Fruit fly (Drosophila melanogaster) whole organism, embryonic: ENCODE data around the gene AP-1mu.

Experiments used
- Awh ChIP-seq: fragments of 200-800 bp; sonication (Bioruptor generic); IDR thresholded peaks from 2 replicates; pipeline ENCODE4, ENCODE4 v1.3.6; 2022; ENCODE audit warnings: missing biosample characterization, missing genetic modification characterization
- Bdp1 ChIP-seq: fragments of 200-800 bp; sonication (Bioruptor generic); optimal IDR thresholded peaks from 3 replicates; lab custom pipeline; 2016; ENCODE audit warnings: missing biosample characterization, missing genetic modification characterization
- CG10321 ChIP-seq: fragments of 200-800 bp; sonication (Bioruptor generic); IDR thresholded peaks from 2 replicates; pipeline ENCODE4 v1.3.6; 2022; ENCODE audit warnings: missing biosample characterization, missing genetic modification characterization
- CG10959 ChIP-seq: fragments of 200-800 bp; sonication (Bioruptor generic); IDR thresholded peaks from 2 replicates; pipeline ENCODE4 v1.3.6; 2022; ENCODE audit warnings: missing biosample characterization, missing genetic modification characterization
- CG11723 ChIP-seq: fragments of 200-800 bp; sonication (Bioruptor generic); optimal IDR thresholded peaks from 2 replicates; lab custom pipeline; 2017; ENCODE audit warnings: missing biosample characterization, mild to moderate bottlenecking, missing genetic modification characterization
- CG12155 ChIP-seq: fragments of 200-800 bp; sonication (Bioruptor generic); optimal IDR thresholded peaks from 3 replicates; lab custom pipeline; 2016; ENCODE audit warnings: missing biosample characterization, missing genetic modification characterization
- CG12219 ChIP-seq: fragments of 200-800 bp; sonication (Bioruptor generic); optimal IDR thresholded peaks from 3 replicates; lab custom pipeline; 2018; ENCODE audit warnings: missing biosample characterization, mild to moderate bottlenecking, missing genetic modification characterization
- CG13123 ChIP-seq: fragments of 200-800 bp; sonication (Bioruptor generic); optimal IDR thresholded peaks from 2 replicates; lab custom pipeline; 2016; ENCODE audit warnings: missing biosample characterization, missing genetic modification characterization
- CG13424 ChIP-seq: fragments of 200-800 bp; sonication (Bioruptor generic); optimal IDR thresholded peaks from 2 replicates; lab custom pipeline; 2019; ENCODE audit warnings: missing biosample characterization, mild to moderate bottlenecking, missing genetic modification characterization, moderate library complexity
- CG14441 ChIP-seq: fragments of 200-800 bp; sonication (Bioruptor generic); IDR thresholded peaks from 2 replicates; pipeline ENCODE4 v1.3.6; 2022; ENCODE audit warnings: missing biosample characterization, missing genetic modification characterization
- CG14710 ChIP-seq: fragments of 200-800 bp; sonication (Bioruptor generic); optimal IDR thresholded peaks from 3 replicates; lab custom pipeline; 2019; ENCODE audit warnings: missing biosample characterization, mild to moderate bottlenecking, missing genetic modification characterization, moderate library complexity
- CG15601 ChIP-seq: fragments of 200-800 bp; sonication (Bioruptor generic); optimal IDR thresholded peaks from 3 replicates; lab custom pipeline; 2019; ENCODE audit warnings: missing biosample characterization, mild to moderate bottlenecking, missing genetic modification characterization, moderate library complexity
- CG17328 ChIP-seq: fragments of 200-800 bp; sonication (Bioruptor generic); IDR thresholded peaks from 2 replicates; pipeline ENCODE4 v1.3.6; 2022; ENCODE audit warnings: missing biosample characterization, missing genetic modification characterization
- CG17829 ChIP-seq: fragments of 200-800 bp; optimal IDR thresholded peaks from 2 replicates; lab custom pipeline; 2019; ENCODE audit warnings: missing biosample characterization, mild to moderate bottlenecking, missing genetic modification characterization, moderate library complexity
- CG18599 ChIP-seq: fragments of 200-800 bp; sonication (Bioruptor generic); optimal IDR thresholded peaks from 3 replicates; lab custom pipeline; 2017; ENCODE audit warnings: missing biosample characterization, missing genetic modification characterization, mild to moderate bottlenecking, moderate library complexity, missing genetic modification reagents
- CG2120 ChIP-seq: fragments of 200-800 bp; sonication (Bioruptor generic); optimal IDR thresholded peaks from 3 replicates; lab custom pipeline; 2016; ENCODE audit warnings: missing biosample characterization, missing genetic modification characterization
- CG2712 ChIP-seq: fragments of 200-800 bp; optimal IDR thresholded peaks from 3 replicates; lab custom pipeline; 2019; ENCODE audit warnings: missing biosample characterization, mild to moderate bottlenecking, missing genetic modification characterization, moderate library complexity
- CG4424 ChIP-seq: fragments of 200-800 bp; sonication (Bioruptor generic); optimal IDR thresholded peaks from 3 replicates; lab custom pipeline; 2016; ENCODE audit warnings: missing biosample characterization, missing genetic modification characterization
- CG4730 ChIP-seq: fragments of 200-800 bp; sonication (Bioruptor generic); IDR thresholded peaks from 2 replicates; pipeline ENCODE4 v1.3.6; 2022; ENCODE audit warnings: missing biosample characterization, missing genetic modification characterization
- CG6683 ChIP-seq: fragments of 200-800 bp; sonication (Bioruptor generic); optimal IDR thresholded peaks from 2 replicates; lab custom pipeline; 2017; ENCODE audit warnings: missing biosample characterization, mild to moderate bottlenecking, missing genetic modification characterization, missing genetic modification reagents
- CG6813 ChIP-seq: fragments of 200-800 bp; sonication (Bioruptor generic); optimal IDR thresholded peaks from 2 replicates; lab custom pipeline; 2017; ENCODE audit warnings: missing biosample characterization, missing genetic modification characterization, mild to moderate bottlenecking, moderate library complexity, missing genetic modification reagents
- CG9437 ChIP-seq: fragments of 200-800 bp; sonication (Bioruptor generic); optimal IDR thresholded peaks from 2 replicates; lab custom pipeline; 2018; ENCODE audit warnings: missing biosample characterization, mild to moderate bottlenecking, missing genetic modification characterization
- CG9609 ChIP-seq: fragments of 200-800 bp; sonication (Bioruptor generic); optimal IDR thresholded peaks from 3 replicates; lab custom pipeline; 2016; ENCODE audit warnings: missing biosample characterization, missing genetic modification characterization
- Chrac-16 ChIP-seq: fragments of 200-800 bp; sonication (Bioruptor generic); optimal IDR thresholded peaks from 3 replicates; lab custom pipeline; 2016; ENCODE audit warnings: missing biosample characterization, missing genetic modification characterization
- CkIIα-i1 ChIP-seq: fragments of 200-800 bp; sonication (Bioruptor generic); IDR thresholded peaks from 2 replicates; pipeline ENCODE4 v1.3.6; 2022; ENCODE audit warnings: missing biosample characterization, missing genetic modification characterization
- D19A ChIP-seq: fragments of 200-800 bp; optimal IDR thresholded peaks from 3 replicates; lab custom pipeline; 2019; ENCODE audit warnings: missing biosample characterization, mild to moderate bottlenecking, missing genetic modification characterization, moderate library complexity
- Drgx ChIP-seq: fragments of 200-800 bp; sonication (Bioruptor generic); IDR thresholded peaks from 2 replicates; pipeline ENCODE4 v1.3.6; 2022; ENCODE audit warnings: missing biosample characterization, missing genetic modification characterization
- E2f1 ChIP-seq: fragments of 200-800 bp; sonication (Bioruptor generic); IDR thresholded peaks from 2 replicates; pipeline ENCODE4 v1.3.6; 2022; ENCODE audit warnings: missing biosample characterization, missing genetic modification characterization
- GATAe ChIP-seq: fragments of 200-800 bp; sonication (Bioruptor generic); conservative IDR thresholded peaks from 2 replicates; pipeline ENCODE4 v1.3.6; 2022; ENCODE audit warnings: missing biosample characterization, missing genetic modification characterization
- H2.0 ChIP-seq: fragments of 200-800 bp; sonication (Bioruptor generic); IDR thresholded peaks from 2 replicates; pipeline ENCODE4 v1.3.6; 2022; ENCODE audit warnings: missing biosample characterization, missing genetic modification characterization
- HLH3B ChIP-seq: fragments of 200-800 bp; sonication (Bioruptor generic); IDR thresholded peaks from 2 replicates; pipeline ENCODE4 v1.3.6; 2022; ENCODE audit warnings: missing biosample characterization, missing genetic modification characterization
- HmgD ChIP-seq: fragments of 200-800 bp; sonication (Bioruptor generic); optimal IDR thresholded peaks from 3 replicates; lab custom pipeline; 2016; ENCODE audit warnings: missing biosample characterization, missing genetic modification characterization
- Kr ChIP-seq: fragments of 200-800 bp; sonication (Bioruptor generic); optimal IDR thresholded peaks from 2 replicates; lab custom pipeline; 2017; ENCODE audit warnings: missing biosample characterization, mild to moderate bottlenecking, missing genetic modification characterization
- Rx ChIP-seq: fragments of 200-800 bp; sonication (Bioruptor generic); IDR thresholded peaks from 2 replicates; pipeline ENCODE4 v1.3.6; 2022; ENCODE audit warnings: missing biosample characterization, missing genetic modification characterization
- Sox102F ChIP-seq: fragments of 200-800 bp; sonication (Bioruptor generic); optimal IDR thresholded peaks from 2 replicates; lab custom pipeline; 2018; ENCODE audit warnings: missing biosample characterization, mild to moderate bottlenecking, missing genetic modification characterization, moderate library complexity
- chn ChIP-seq: fragments of 200-800 bp; sonication (Bioruptor generic); optimal IDR thresholded peaks from 2 replicates; lab custom pipeline; 2016; ENCODE audit warnings: missing biosample characterization, missing genetic modification characterization
- ci ChIP-seq: fragments of 200-800 bp; sonication (Bioruptor generic); IDR thresholded peaks from 3 replicates; pipeline ENCODE4 v1.3.6; 2022; ENCODE audit warnings: missing biosample characterization, missing genetic modification characterization
- crol ChIP-seq: fragments of 200-800 bp; sonication (Bioruptor generic); IDR thresholded peaks from 2 replicates; pipeline ENCODE4 v1.3.6; 2022; ENCODE audit warnings: missing biosample characterization, missing genetic modification characterization
- danr ChIP-seq: fragments of 200-800 bp; sonication (Bioruptor generic); IDR thresholded peaks from 2 replicates; pipeline ENCODE4 v1.3.6; 2022; ENCODE audit warnings: missing biosample characterization, missing genetic modification characterization
- dati ChIP-seq: fragments of 200-800 bp; sonication (Bioruptor generic); IDR thresholded peaks from 2 replicates; pipeline ENCODE4 v1.3.6; 2022; ENCODE audit warnings: missing biosample characterization, missing genetic modification characterization
- dpn ChIP-seq, 2 experiments: fragments of 200-800 bp; sonication (Bioruptor generic); optimal IDR thresholded peaks; 3 replicates each; lab custom pipeline; 2016; ENCODE audit warnings: missing biosample characterization in 2 of 2, missing genetic modification characterization in 2 of 2
- exex ChIP-seq: fragments of 200-800 bp; sonication (Bioruptor generic); optimal IDR thresholded peaks from 4 replicates; lab custom pipeline; 2018; ENCODE audit warnings: missing biosample characterization, mild to moderate bottlenecking, missing genetic modification characterization, moderate library complexity
- ftz-f1 ChIP-seq: fragments of 200-800 bp; sonication (Bioruptor generic); optimal IDR thresholded peaks from 2 replicates; lab custom pipeline; 2016; ENCODE audit warnings: missing biosample characterization, missing genetic modification characterization
- gro ChIP-seq: fragments of 200-800 bp; sonication (Bioruptor generic); optimal IDR thresholded peaks from 2 replicates; lab custom pipeline; 2016; ENCODE audit warnings: missing biosample characterization, missing genetic modification characterization
- h ChIP-seq: fragments of >200 bp; optimal IDR thresholded peaks from 2 replicates; lab custom pipeline; 2017
- hb ChIP-seq: fragments of 200-800 bp; sonication (Bioruptor generic); IDR thresholded peaks from 3 replicates; pipeline ENCODE4 v1.3.6; 2022; ENCODE audit warnings: missing biosample characterization, missing genetic modification characterization; ENCODE audit not compliant: partially characterized antibody
- klu ChIP-seq: fragments of 200-800 bp; sonication (Bioruptor generic); IDR thresholded peaks from 2 replicates; pipeline ENCODE4 v1.3.6; 2022; ENCODE audit warnings: missing biosample characterization, missing genetic modification characterization
- mirr ChIP-seq: fragments of 200-800 bp; sonication (Bioruptor generic); optimal IDR thresholded peaks from 3 replicates; lab custom pipeline; 2018; ENCODE audit warnings: missing biosample characterization, mild to moderate bottlenecking, missing genetic modification characterization
- tna ChIP-seq: fragments of 200-800 bp; sonication (Bioruptor generic); IDR thresholded peaks from 2 replicates; pipeline ENCODE4 v1.3.6; 2022; ENCODE audit warnings: missing biosample characterization, missing genetic modification characterization; ENCODE audit not compliant: partially characterized antibody
- wdn ChIP-seq: fragments of 200-800 bp; sonication (Bioruptor generic); IDR thresholded peaks from 2 replicates; pipeline ENCODE4 v1.3.6; 2022; ENCODE audit warnings: missing biosample characterization, missing genetic modification characterization
- wek ChIP-seq: fragments of 200-800 bp; sonication (Bioruptor generic); optimal IDR thresholded peaks from 3 replicates; lab custom pipeline; 2018; ENCODE audit warnings: missing biosample characterization, mild to moderate bottlenecking, missing genetic modification characterization, moderate library complexity
- yki ChIP-seq: fragments of >200 bp; optimal IDR thresholded peaks from 3 replicates; lab custom pipeline; 2018

The AP-1mu gene

dm6 chr3R:9598099-9598498 is 38.8 kb upstream of the AP-1mu start (continued):
- TF ChIP-seq E2f1 (GFP tag; lab: Robert Waterston, UW): peak; percentile 42; the same call in 1 of the 2 replicates
- TF ChIP-seq H2.0 (GFP tag; lab: Robert Waterston, UW): peak; percentile 43; the same call in 1 of the 2 replicates
- peak; percentile 55 for TF ChIP-seq CG4424
- TF ChIP-seq crol (GFP tag; lab: Robert Waterston, UW): no peak
- TF ChIP-seq Kr (GFP tag; lab: Kevin White, UChicago): no peak
- no peak for TF ChIP-seq CG9437 (GFP tag; lab: Kevin White, UChicago)
- TF ChIP-seq CG10959: no peak
- TF ChIP-seq klu (GFP tag; lab: Robert Waterston, UW): no peak
- TF ChIP-seq tna (GFP tag; lab: Robert Waterston, UW): no peak
- TF ChIP-seq CG13424: peak; percentile 47
- no peak for TF ChIP-seq danr (GFP tag; lab: Robert Waterston, UW)
- no peak for TF ChIP-seq exex (tag; lab: Kevin White, UChicago)
- no peak for TF ChIP-seq GATAe
- TF ChIP-seq HLH3B (GFP tag; lab: Robert Waterston, UW): 0 out of 2 replicates have a peak, but pooled peaks have one; percentile 31
- TF ChIP-seq CG12155 (GFP tag; lab: Kevin White, UChicago): no peak
- TF ChIP-seq ci (GFP tag; lab: Robert Waterston, UW): peak; percentile 75; the same call in 2 of the 3 replicates
- no peak for TF ChIP-seq gro (GFP tag; lab: Kevin White, UChicago)
- no peak for TF ChIP-seq CG10321 (GFP tag; lab: Robert Waterston, UW)
- no peak for TF ChIP-seq CG13123 (GFP tag; lab: Kevin White, UChicago)
- no peak for TF ChIP-seq hb (GFP tag; lab: Robert Waterston, UW)
- TF ChIP-seq CG14441 (GFP tag; lab: Robert Waterston, UW): peak; percentile 18; the same call in 1 of the 2 replicates
- peak; percentile 77 for TF ChIP-seq Sox102F (GFP tag; lab: Kevin White, UChicago)
- no peak for TF ChIP-seq h (lab: Kevin White, UChicago)
- TF ChIP-seq ftz-f1 (GFP tag; lab: Kevin White, UChicago): no peak
- peak in 1 of 2 experiments; percentile 20 for TF ChIP-seq dpn (GFP tag; optimal IDR thresholded peaks at IDR 0.05; lab: Kevin White, UChicago)
- no peak for TF ChIP-seq dati (GFP tag; lab: Robert Waterston, UW)
- peak; percentile 64 for TF ChIP-seq CG17328 (GFP tag; lab: Robert Waterston, UW)
- TF ChIP-seq Awh (GFP tag; lab: Robert Waterston, UW): no peak
- TF ChIP-seq CkIIα-i1: no peak
- TF ChIP-seq Bdp1 (GFP tag; lab: Kevin White, UChicago): no peak
- TF ChIP-seq wdn (GFP tag; lab: Robert Waterston, UW): no peak
- no peak for TF ChIP-seq CG6683
- TF ChIP-seq Drgx (GFP tag; lab: Robert Waterston, UW): peak; percentile 73
- peak; percentile 19 for TF ChIP-seq CG15601 (tag; lab: Kevin White, UChicago)
- peak; percentile 28 for TF ChIP-seq CG6813 (GFP tag; lab: Kevin White, UChicago)
- TF ChIP-seq CG17829 (tag; lab: Kevin White, UChicago): peak; percentile 68
- TF ChIP-seq CG12219 (GFP tag; lab: Kevin White, UChicago): peak; percentile 59
- no peak for TF ChIP-seq wek
- no peak for TF ChIP-seq HmgD
- no peak for TF ChIP-seq CG18599 (GFP tag; lab: Kevin White, UChicago)
- TF ChIP-seq Rx (GFP tag; lab: Robert Waterston, UW): no peak
- no peak for TF ChIP-seq yki
- TF ChIP-seq mirr (GFP tag; lab: Kevin White, UChicago): no peak
- TF ChIP-seq CG2120 (GFP tag; lab: Kevin White, UChicago): no peak
- peak; percentile 54 for TF ChIP-seq D19A (tag; lab: Kevin White, UChicago)
- peak; percentile 29 for TF ChIP-seq CG11723 (GFP tag; lab: Kevin White, UChicago)
- no peak for TF ChIP-seq CG4730 (GFP tag; lab: Robert Waterston, UW)
- TF ChIP-seq CG14710: peak; percentile 71
- TF ChIP-seq CG9609 (GFP tag; lab: Kevin White, UChicago): no peak
- TF ChIP-seq Chrac-16 (GFP tag; lab: Kevin White, UChicago): peak; percentile 55
- TF ChIP-seq chn: peak; percentile 39
- TF ChIP-seq CG2712 (tag; lab: Kevin White, UChicago): peak; percentile 78
